Worm (Caenorhabditis elegans) whole organism, L1 larva: ENCODE data around the gene T05H10.8.

Experiments
- C16A3.4 ChIP-seq: fragments of 150-350 bp; optimal IDR thresholded peaks from 2 replicates; lab custom pipeline; 2014; ENCODE audit warnings: missing biosample characterization, missing genetic modification characterization
- aha-1 ChIP-seq: fragments of 150-350 bp; optimal IDR thresholded peaks from 2 replicates; lab custom pipeline; 2014; ENCODE audit warnings: missing biosample characterization, missing genetic modification characterization
- blmp-1 ChIP-seq: fragments of 150-350 bp; optimal IDR thresholded peaks from 2 replicates; lab custom pipeline; 2014; ENCODE audit warnings: missing biosample characterization, missing genetic modification characterization
- ceh-63 ChIP-seq: fragments of 200-800 bp; sonication (Bioruptor generic); optimal IDR thresholded peaks from 2 replicates; lab custom pipeline; 2018; ENCODE audit warnings: mild to moderate bottlenecking, missing genetic modification characterization, missing compliant biosample characterization
- ceh-8 ChIP-seq: fragments of 200-800 bp; sonication (Bioruptor generic); optimal IDR thresholded peaks from 2 replicates; lab custom pipeline; 2018; ENCODE audit warnings: mild to moderate bottlenecking, missing genetic modification characterization, moderate library complexity, missing compliant biosample characterization
- ceh-82 ChIP-seq, 3 experiments: fragments of 150-350 bp in 1 of 3; sonication (generic microtip) in 2 of 3; optimal IDR thresholded peaks; 2 replicates each; lab custom pipeline; 2014 to 2017; ENCODE audit warnings: missing biosample characterization in 3 of 3, missing genetic modification characterization in 3 of 3
- dpl-1 ChIP-seq, 3 experiments: fragments of 150-350 bp in 2 of 3; sonication (generic microtip) in 1 of 3; optimal IDR thresholded peaks; 2 replicates each; lab custom pipeline; 2014 to 2017; ENCODE audit warnings: missing biosample characterization in 3 of 3, missing genetic modification characterization in 3 of 3, missing genetic modification reagents in 3 of 3
- dsc-1 ChIP-seq: sonication (generic microtip); optimal IDR thresholded peaks from 2 replicates; lab custom pipeline; 2016; ENCODE audit warnings: mild to moderate bottlenecking, missing genetic modification characterization, missing compliant biosample characterization
- efl-1 ChIP-seq, 4 experiments: fragments of 150-350 bp; optimal IDR thresholded peaks in 3 of 4; peaks in 1 of 4; 1 replicate in 1 of 4; 2 replicates in 3 of 4; lab custom pipeline; 2014; ENCODE audit warnings: missing biosample characterization in 2 of 4, missing genetic modification characterization in 2 of 4, missing genetic modification reagents in 2 of 4
- efl-3 ChIP-seq: fragments of 200-800 bp; sonication (Bioruptor generic); optimal IDR thresholded peaks from 2 replicates; lab custom pipeline; 2018; ENCODE audit warnings: mild to moderate bottlenecking, missing genetic modification characterization, missing compliant biosample characterization
- elt-2 ChIP-seq: sonication (generic microtip); optimal IDR thresholded peaks from 2 replicates; lab custom pipeline; 2016; ENCODE audit warnings: missing genetic modification characterization, mild to moderate bottlenecking, inconsistent platforms, missing compliant biosample characterization, missing genetic modification reagents
- elt-3 ChIP-seq, 6 experiments: fragments of 150-350 bp in 1 of 6; sonication (generic microtip); optimal IDR thresholded peaks; 2 replicates each; lab custom pipeline; 2017 to 2018; ENCODE audit warnings: missing biosample characterization in 6 of 6, missing genetic modification characterization in 6 of 6, inconsistent platforms in 1 of 6
- fkh-10 ChIP-seq: sonication (generic microtip); optimal IDR thresholded peaks from 2 replicates; lab custom pipeline; 2017; ENCODE audit warnings: missing biosample characterization, missing genetic modification reagents, missing genetic modification characterization
- fos-1 ChIP-seq: fragments of 150-350 bp; optimal IDR thresholded peaks from 2 replicates; lab custom pipeline; 2014; ENCODE audit warnings: missing biosample characterization, missing genetic modification characterization
- hpl-2 ChIP-seq: fragments of 150-350 bp; optimal IDR thresholded peaks from 2 replicates; lab custom pipeline; 2014; ENCODE audit warnings: missing biosample characterization, missing genetic modification reagents, missing genetic modification characterization
- irx-1 ChIP-seq: sonication (generic microtip); optimal IDR thresholded peaks from 2 replicates; lab custom pipeline; 2016; ENCODE audit warnings: missing genetic modification characterization, missing compliant biosample characterization
- isw-1 ChIP-seq: fragments of 200-800 bp; sonication (Bioruptor generic); IDR thresholded peaks from 2 replicates; pipeline ENCODE4 v1.3.6; 2022; ENCODE audit warnings: missing genetic modification characterization, missing compliant biosample characterization
- jun-1 ChIP-seq: fragments of 150-350 bp; optimal IDR thresholded peaks from 2 replicates; lab custom pipeline; 2014; ENCODE audit warnings: missing biosample characterization, missing genetic modification reagents, missing genetic modification characterization
- lin-14 ChIP-seq: fragments of 200-800 bp; sonication (Bioruptor generic); optimal IDR thresholded peaks from 2 replicates; lab custom pipeline; 2018; ENCODE audit warnings: mild to moderate bottlenecking, missing genetic modification characterization, moderate library complexity, missing compliant biosample characterization
- lin-35 ChIP-seq, 2 experiments: fragments of 150-350 bp; optimal IDR thresholded peaks; 2 replicates each; lab custom pipeline; 2014; ENCODE audit warnings: missing biosample characterization in 2 of 2, missing genetic modification characterization in 2 of 2, missing genetic modification reagents in 2 of 2
- lir-3 ChIP-seq: sonication (generic microtip); optimal IDR thresholded peaks from 2 replicates; lab custom pipeline; 2016; ENCODE audit warnings: mild to moderate bottlenecking, missing genetic modification characterization, moderate library complexity, missing compliant biosample characterization; ENCODE audit not compliant: poor library complexity
- mab-9 ChIP-seq: fragments of 200-800 bp; sonication (Bioruptor generic); IDR thresholded peaks from 2 replicates; pipeline ENCODE4 v1.3.6; 2022; ENCODE audit warnings: missing genetic modification reagents, missing genetic modification characterization, missing compliant biosample characterization
- mef-2 ChIP-seq: fragments of 150-350 bp; optimal IDR thresholded peaks from 2 replicates; lab custom pipeline; 2014; ENCODE audit warnings: missing biosample characterization, missing genetic modification characterization
- mep-1 ChIP-seq: fragments of 150-350 bp; optimal IDR thresholded peaks from 2 replicates; lab custom pipeline; 2014; ENCODE audit warnings: missing biosample characterization, missing genetic modification characterization
- nhr-12 ChIP-seq: sonication (generic microtip); optimal IDR thresholded peaks from 2 replicates; lab custom pipeline; 2017; ENCODE audit warnings: missing biosample characterization, missing genetic modification characterization
- nhr-20 ChIP-seq: sonication (generic microtip); optimal IDR thresholded peaks from 2 replicates; lab custom pipeline; 2016; ENCODE audit warnings: mild to moderate bottlenecking, missing genetic modification characterization, missing compliant biosample characterization
- nhr-28 ChIP-seq: fragments of 150-350 bp; optimal IDR thresholded peaks from 2 replicates; lab custom pipeline; 2014; ENCODE audit warnings: missing biosample characterization, missing genetic modification characterization
- nhr-47 ChIP-seq: sonication (generic microtip); optimal IDR thresholded peaks from 2 replicates; lab custom pipeline; 2016; ENCODE audit warnings: mild to moderate bottlenecking, missing genetic modification characterization, moderate library complexity, missing compliant biosample characterization
- nhr-71 ChIP-seq: sonication (generic microtip); optimal IDR thresholded peaks from 2 replicates; lab custom pipeline; 2016; ENCODE audit warnings: mild to moderate bottlenecking, missing genetic modification characterization, moderate library complexity, missing compliant biosample characterization
- rnt-1 ChIP-seq: sonication (generic microtip); optimal IDR thresholded peaks from 2 replicates; lab custom pipeline; 2016; ENCODE audit warnings: mild to moderate bottlenecking, missing genetic modification characterization, moderate library complexity, missing compliant biosample characterization
- skn-1 ChIP-seq: fragments of 150-350 bp; optimal IDR thresholded peaks from 2 replicates; lab custom pipeline; 2014; ENCODE audit warnings: missing biosample characterization, missing genetic modification characterization
- snpc-4 ChIP-seq: fragments of 150-350 bp; optimal IDR thresholded peaks from 2 replicates; lab custom pipeline; 2014; ENCODE audit warnings: missing biosample characterization, missing genetic modification characterization
- snu-23 ChIP-seq: sonication (generic microtip); optimal IDR thresholded peaks from 2 replicates; lab custom pipeline; 2016; ENCODE audit warnings: missing genetic modification characterization, missing compliant biosample characterization
- sup-37 ChIP-seq: fragments of 200-800 bp; sonication (Bioruptor generic); optimal IDR thresholded peaks from 2 replicates; lab custom pipeline; 2018; ENCODE audit warnings: mild to moderate bottlenecking, missing genetic modification characterization, missing compliant biosample characterization
- unc-30 ChIP-seq: sonication (generic microtip); optimal IDR thresholded peaks from 2 replicates; lab custom pipeline; 2017; ENCODE audit warnings: missing biosample characterization, missing genetic modification characterization
- unc-62 ChIP-seq: fragments of 150-350 bp; optimal IDR thresholded peaks from 2 replicates; lab custom pipeline; 2014; ENCODE audit warnings: missing biosample characterization, missing genetic modification reagents, missing genetic modification characterization
- unc-98 ChIP-seq: fragments of 200-800 bp; sonication (Bioruptor generic); IDR thresholded peaks from 2 replicates; pipeline ENCODE4 v1.3.6; 2022; ENCODE audit warnings: missing genetic modification characterization, missing compliant biosample characterization
- vab-15 ChIP-seq: sonication (generic microtip); optimal IDR thresholded peaks from 2 replicates; lab custom pipeline; 2017; ENCODE audit warnings: missing genotype, mild to moderate bottlenecking, missing genetic modification characterization, missing compliant biosample characterization
- xbp-1 ChIP-seq: sonication (generic microtip); optimal IDR thresholded peaks from 2 replicates; lab custom pipeline; 2016; ENCODE audit warnings: missing genetic modification characterization, missing compliant biosample characterization
- zip-4 ChIP-seq: fragments of 200-800 bp; sonication (Bioruptor generic); optimal IDR thresholded peaks from 2 replicates; lab custom pipeline; 2018; ENCODE audit warnings: mild to moderate bottlenecking, missing genetic modification characterization, moderate library complexity, missing compliant biosample characterization
- ztf-4 ChIP-seq: fragments of 150-350 bp; optimal IDR thresholded peaks from 2 replicates; lab custom pipeline; 2014; ENCODE audit warnings: missing biosample characterization, missing genetic modification characterization

T05H10.8 gene

ce11 chrII:8071801-8072544, 13.1 kb downstream of the T05H10.8 start (continued):
- no peak for TF ChIP-seq nhr-28 (tag; lab: Kevin White, UChicago)
- no peak for TF ChIP-seq unc-98 (GFP tag; lab: Robert Waterston, UW)
- TF ChIP-seq, all 84 proteins: peak for 35

- TF ChIP-seq nhr-47 (no peak), ceh-8 (GFP tag; lab: Kevin White, UChicago) (no peak), C16A3.4 (no peak), rnt-1 (tag; lab: Kevin White, UChicago) (no peak), elt-2 (tag; lab: Kevin White, UChicago) (peak; percentile 47), lin-35 (GFP tag; optimal IDR thresholded peaks at IDR 0.05; lab: Kevin White, UChicago) (no peak), nhr-28 (tag; lab: Kevin White, UChicago) (no peak), hpl-2 (GFP tag; lab: Kevin White, UChicago) (no peak)
These were observed 14.4 kb downstream of the T05H10.8 start, which contains the start of gene gpcp-2 for ce11 chrII:8073222-8073621. Gene gpcp-2 (minus strand): TSS chrII:8073374.

DNA sequence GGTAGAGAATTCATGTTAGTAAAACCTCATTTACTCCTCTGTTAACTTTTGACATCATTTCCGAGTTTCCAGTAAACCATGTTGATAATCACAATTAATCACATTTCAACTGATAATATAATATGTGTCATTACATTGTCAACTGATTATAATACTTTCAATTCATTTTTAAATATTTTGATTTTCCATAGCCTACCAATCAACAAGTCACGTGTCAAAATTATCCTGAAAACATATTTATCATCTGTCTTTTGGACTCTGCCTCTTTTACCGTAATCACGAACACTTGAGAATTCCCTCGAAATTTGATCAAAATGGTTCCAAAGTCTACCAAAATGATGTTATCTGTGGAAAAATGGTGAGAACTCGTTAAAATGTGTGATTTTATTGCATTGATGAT, 15.2 kb downstream of the T05H10.8 start:
- TF ChIP-seq nhr-71 (tag; lab: Kevin White, UChicago) (no peak), efl-1 (optimal IDR thresholded peaks at IDR 0.05; lab: Kevin White, UChicago) (no peak), efl-1 (GFP tag; optimal IDR thresholded peaks at IDR 0.05 in 1 of 2; lab: Kevin White, UChicago) (peak in 1 of 2 experiments; percentile 60), elt-2 (tag; lab: Kevin White, UChicago) (peak; percentile 30), ztf-4 (tag; lab: Kevin White, UChicago) (no peak), snu-23 (no peak), fkh-10 (GFP tag; lab: Kevin White, UChicago) (no peak)

- peak in 3 of 6 experiments; percentile 28 to 77 (median 42) for TF ChIP-seq elt-3 (tag; optimal IDR thresholded peaks at IDR 0.05; lab: Kevin White, UChicago)
- TF ChIP-seq unc-62 (GFP tag; lab: Kevin White, UChicago), result no peak
- TF ChIP-seq lin-14, result peak; percentile 78
- peak; percentile 60 for TF ChIP-seq zip-4
- TF ChIP-seq dpl-1 (GFP tag; optimal IDR thresholded peaks at IDR 0.05; lab: Kevin White, UChicago), result peak; percentile 28 to 62 (median 60)
- peak; percentile 88 for TF ChIP-seq C16A3.4
- peak; percentile 48 for TF ChIP-seq irx-1 (tag; lab: Kevin White, UChicago)
- peak; percentile 83 for TF ChIP-seq nhr-20 (tag; lab: Kevin White, UChicago)
- peak; percentile 78 for TF ChIP-seq skn-1 (tag; lab: Kevin White, UChicago)
- peak; percentile 35; the same call in 1 of the 2 replicates for TF ChIP-seq mab-9 (GFP tag; lab: Robert Waterston, UW)
- no peak for TF ChIP-seq unc-30
- TF ChIP-seq dsc-1, result peak; percentile 52
- TF ChIP-seq ceh-8 (GFP tag; lab: Kevin White, UChicago), result peak; percentile 52
- peak; percentile 86 for TF ChIP-seq snu-23
- TF ChIP-seq unc-98 (GFP tag; lab: Robert Waterston, UW), result no peak
- TF ChIP-seq sup-37 (GFP tag; lab: Kevin White, UChicago), result peak; percentile 73
- peak; percentile 60 for TF ChIP-seq jun-1 (tag; lab: Kevin White, UChicago)
- no peak for TF ChIP-seq mef-2
- peak; percentile 0 for TF ChIP-seq ztf-4 (tag; lab: Kevin White, UChicago)
- peak; percentile 59 for TF ChIP-seq elt-2 (tag; lab: Kevin White, UChicago)
- peak; percentile 66 for TF ChIP-seq efl-1 (optimal IDR thresholded peaks at IDR 0.05; lab: Kevin White, UChicago)
- TF ChIP-seq efl-1 (GFP tag; optimal IDR thresholded peaks at IDR 0.05 in 1 of 2; lab: Kevin White, UChicago), result peak; percentile 55 to 97
- TF ChIP-seq nhr-47, result peak; percentile 75
- TF ChIP-seq rnt-1 (tag; lab: Kevin White, UChicago), result peak; percentile 81
- peak; percentile 41 for TF ChIP-seq fos-1 (tag; lab: Kevin White, UChicago)
- peak; percentile 83 for TF ChIP-seq vab-15 (tag; lab: Kevin White, UChicago)
- no peak for TF ChIP-seq ceh-63 (GFP tag; lab: Kevin White, UChicago)
- TF ChIP-seq isw-1, result no peak
- TF ChIP-seq blmp-1 (tag; lab: Kevin White, UChicago), result no peak
- peak; percentile 87 for TF ChIP-seq mep-1 (tag; lab: Kevin White, UChicago)
- peak; percentile 66 to 88 for TF ChIP-seq lin-35 (GFP tag; optimal IDR thresholded peaks at IDR 0.05; lab: Kevin White, UChicago)
- TF ChIP-seq nhr-71 (tag; lab: Kevin White, UChicago), result peak; percentile 83
- TF ChIP-seq aha-1 (tag; lab: Kevin White, UChicago), result no peak
- TF ChIP-seq lir-3 (tag; lab: Kevin White, UChicago), result peak; percentile 41
- TF ChIP-seq ceh-82 (tag; optimal IDR thresholded peaks at IDR 0.05; lab: Kevin White, UChicago), result peak in 2 of 3 experiments; percentile 26 to 60
- TF ChIP-seq snpc-4, result peak; percentile 52
- TF ChIP-seq xbp-1 (tag; lab: Kevin White, UChicago), result peak; percentile 56
- TF ChIP-seq nhr-12 (tag; lab: Kevin White, UChicago), result no peak
- TF ChIP-seq efl-3 (GFP tag; lab: Kevin White, UChicago), result no peak
These were observed 16.5 kb downstream of the T05H10.8 start, which contains the start of gene K02C4.2 for ce11 chrII:8075324-8075810. Gene K02C4.2 (plus strand): TSS chrII:8075760.
